Worm (Caenorhabditis elegans): Measurements from ENCODE around the gene F35C11.4.

Gene F35C11.4

DNA sequence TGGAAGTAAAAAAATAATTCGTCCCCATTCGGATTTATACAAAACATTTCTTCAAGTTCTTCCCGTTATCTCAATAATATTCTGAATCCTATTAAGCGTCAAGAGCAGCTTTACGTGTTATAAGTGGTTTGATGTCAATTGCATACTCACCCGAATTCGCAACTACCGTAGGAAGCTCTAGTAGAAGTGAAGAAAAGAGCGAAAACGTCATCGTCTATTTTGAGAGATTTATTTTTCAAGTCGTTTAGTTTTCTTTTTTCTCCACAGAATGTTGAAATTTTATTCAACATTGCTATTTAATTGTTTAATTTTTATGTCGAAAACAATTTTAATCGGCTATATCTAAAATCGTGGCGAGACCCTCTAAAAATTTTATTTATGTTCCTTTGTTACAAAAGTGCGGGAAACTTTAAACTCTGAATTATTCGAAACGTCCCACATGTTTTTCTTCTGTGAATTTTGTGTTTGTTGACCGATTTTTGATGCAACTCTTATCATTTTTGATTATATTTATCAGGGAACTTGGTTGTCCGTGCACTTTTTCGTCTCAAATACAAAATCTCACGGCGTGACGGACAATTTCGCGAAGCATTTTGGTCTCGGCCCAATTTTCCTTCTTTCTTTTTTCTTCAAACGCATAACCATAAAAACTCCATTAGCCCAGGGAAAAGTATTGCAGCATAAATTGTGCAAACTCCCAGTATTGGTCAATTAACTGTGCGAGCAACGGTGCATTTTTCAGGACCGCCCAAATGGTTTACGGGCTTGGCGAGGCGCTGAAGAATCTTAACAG lies 21.2 kb downstream of the F35C11.4 start, which contains the start of gene tdc-1:
tdc-1 (plus strand) TSS at position 743 of the 793 bp plus-strand sequence.
- no peak for TF ChIP-seq lin-35 (GFP tag; optimal IDR thresholded peaks at IDR 0.05)
- peak; percentile 43 for TF ChIP-seq dpl-1 (GFP tag; optimal IDR thresholded peaks at IDR 0.05)
- TF ChIP-seq ceh-79 (tag; optimal IDR thresholded peaks at IDR 0.05) = no peak
- TF ChIP-seq him-1 (tag; optimal IDR thresholded peaks at IDR 0.05) = peak; percentile 31
- TF ChIP-seq ceh-40 (GFP tag; IDR thresholded peaks at IDR 0.05) = no peak
- TF ChIP-seq dox-1 (GFP tag; IDR thresholded peaks at IDR 0.05) = peak; percentile 7; the same call in 1 of the 2 replicates
- TF ChIP-seq xnd-1 (tag; optimal IDR thresholded peaks at IDR 0.05) = peak; percentile 88
- no peak for TF ChIP-seq hlh-12 (tag; optimal IDR thresholded peaks at IDR 0.05)
- peak; percentile 90 for TF ChIP-seq lsl-1 (GFP tag; optimal IDR thresholded peaks at IDR 0.05)
- TF ChIP-seq lin-54 (GFP tag; optimal IDR thresholded peaks at IDR 0.05) = peak; percentile 59
- TF ChIP-seq madf-8 (GFP tag; conservative IDR thresholded peaks at IDR 0.05) = peak; percentile 76
- TF ChIP-seq sdz-38 (tag; optimal IDR thresholded peaks at IDR 0.05) = no peak
- no peak for TF ChIP-seq tlf-1 (GFP tag; optimal IDR thresholded peaks at IDR 0.05)
- TF ChIP-seq C17E4.6 (GFP tag; IDR thresholded peaks at IDR 0.05) = no peak
- TF ChIP-seq repo-1 (tag; optimal IDR thresholded peaks at IDR 0.05) = no peak
- no peak for TF ChIP-seq B0261.1 (tag; optimal IDR thresholded peaks at IDR 0.05)
- peak; percentile 82 for TF ChIP-seq efl-1 (GFP tag; optimal IDR thresholded peaks at IDR 0.05)
- peak; percentile 20 for TF ChIP-seq snpc-1.3 (tag; optimal IDR thresholded peaks at IDR 0.05; ENCODE audit: insufficient read depth)
- TF ChIP-seq madf-6 (GFP tag; IDR thresholded peaks at IDR 0.05) = peak; percentile 93
- peak; percentile 88 for TF ChIP-seq F33H1.4 (GFP tag; IDR thresholded peaks at IDR 0.05)
- no peak for TF ChIP-seq aptf-2 (GFP tag; conservative IDR thresholded peaks at IDR 0.05)
- no peak for TF ChIP-seq cebp-1 (GFP tag; IDR thresholded peaks at IDR 0.05)
- TF ChIP-seq cebp-1 (tag; optimal IDR thresholded peaks at IDR 0.05) = no peak
- TF ChIP-seq D2030.7 (GFP tag; IDR thresholded peaks at IDR 0.05) = peak; percentile 51
- TF ChIP-seq Y56A3A.18 (GFP tag; IDR thresholded peaks at IDR 0.05) = no peak
- no peak for TF ChIP-seq Y67H2A.10 (GFP tag; conservative IDR thresholded peaks at IDR 0.05)

DNA sequence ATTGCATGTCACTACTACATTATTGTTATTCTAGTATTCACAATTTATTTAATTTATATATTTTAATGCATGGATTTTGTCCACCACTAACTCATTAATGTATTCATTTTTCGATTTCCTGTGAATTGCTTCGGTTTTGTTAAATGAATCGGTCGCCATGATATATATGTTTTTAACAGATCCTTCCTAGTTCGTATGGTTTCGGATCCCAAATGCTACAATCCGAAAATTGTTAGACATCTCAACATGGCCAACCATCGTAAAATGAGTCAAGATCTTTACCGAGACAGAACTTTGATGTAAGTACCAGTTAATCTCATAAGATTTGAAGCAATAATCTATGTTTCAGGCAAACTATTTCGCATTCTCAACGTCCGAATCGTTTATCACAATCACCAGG lies 24.3 kb downstream of the F35C11.4 start:
- no peak for TF ChIP-seq ama-1 (optimal IDR thresholded peaks at IDR 0.05)
- TF ChIP-seq ama-1 (GFP tag; optimal IDR thresholded peaks at IDR 0.05) = peak in 1 of 2 experiments; percentile 2
- no peak for TF ChIP-seq ceh-40 (GFP tag; IDR thresholded peaks at IDR 0.05)
- no peak for TF ChIP-seq mxl-1 (tag; optimal IDR thresholded peaks at IDR 0.05)
- TF ChIP-seq mcd-1 (GFP tag; IDR thresholded peaks at IDR 0.05) = no peak
- TF ChIP-seq rcor-1 (GFP tag; IDR thresholded peaks at IDR 0.05) = peak; percentile 20; the same call in 1 of the 2 replicates
- no peak for TF ChIP-seq somi-1 (GFP tag; optimal IDR thresholded peaks at IDR 0.05)
- TF ChIP-seq cebp-1 (GFP tag; IDR thresholded peaks at IDR 0.05) = no peak
- TF ChIP-seq cebp-1 (tag; optimal IDR thresholded peaks at IDR 0.05) = no peak
- TF ChIP-seq Y79H2A.3 (GFP tag; conservative IDR thresholded peaks at IDR 0.05) = no peak
- no peak for TF ChIP-seq akir-1 (GFP tag; optimal IDR thresholded peaks at IDR 0.05)
- TF ChIP-seq ztf-25 (GFP tag; IDR thresholded peaks at IDR 0.05) = no peak
- TF ChIP-seq ccch-3 (GFP tag; optimal IDR thresholded peaks at IDR 0.05) = no peak
- no peak for TF ChIP-seq let-607 (tag; optimal IDR thresholded peaks at IDR 0.05)
- TF ChIP-seq nfyb-1 (GFP tag; IDR thresholded peaks at IDR 0.05) = no peak
- TF ChIP-seq unc-130 (GFP tag; optimal IDR thresholded peaks at IDR 0.05) = peak; percentile 25
- no peak for TF ChIP-seq madf-3 (GFP tag; IDR thresholded peaks at IDR 0.05)
- TF ChIP-seq F23B12.7 (tag; optimal IDR thresholded peaks at IDR 0.05; ENCODE audit: insufficient read depth) = no peak
- TF ChIP-seq F49E8.2 (tag; optimal IDR thresholded peaks at IDR 0.05; ENCODE audit: insufficient read depth) = peak; percentile 64
- TF ChIP-seq B0261.1 (tag; optimal IDR thresholded peaks at IDR 0.05) = no peak
- peak; percentile 64; the same call in 1 of the 2 replicates for TF ChIP-seq B0336.3 (GFP tag; IDR thresholded peaks at IDR 0.05)
- no peak for TF ChIP-seq ets-4 (GFP tag; optimal IDR thresholded peaks at IDR 0.05)
- no peak for TF ChIP-seq die-1 (tag; optimal IDR thresholded peaks at IDR 0.05)
- TF ChIP-seq pha-4 (tag; optimal IDR thresholded peaks at IDR 0.05) = no peak
- no peak for TF ChIP-seq dpff-1 (tag; optimal IDR thresholded peaks at IDR 0.05)
- no peak for TF ChIP-seq F39B2.1 (GFP tag; IDR thresholded peaks at IDR 0.05)

Measured in whole organism, young adult.